Worm (Caenorhabditis elegans) whole organism, young adult: ENCODE results near the gene F46G10.2.

Experiments
- F23B12.7 ChIP-seq: sonication (generic microtip); optimal IDR thresholded peaks from 2 replicates; lab custom pipeline; 2017; ENCODE audit warnings: missing genetic modification characterization, mild to moderate bottlenecking, missing compliant biosample characterization, antibody characterized with exemption, moderate library complexity; ENCODE audit not compliant: insufficient read depth
- akir-1 ChIP-seq: fragments of 200-800 bp; sonication (Bioruptor generic); optimal IDR thresholded peaks from 2 replicates; lab custom pipeline; 2018; ENCODE audit warnings: mild to moderate bottlenecking, missing genetic modification characterization, moderate library complexity, missing compliant biosample characterization
- ama-1 ChIP-seq, 3 experiments: fragments of 150-350 bp in 1 of 3; sonication (generic microtip) in 2 of 3; optimal IDR thresholded peaks; 2 replicates each; lab custom pipeline; 2014 to 2018; ENCODE audit warnings: missing biosample characterization in 2 of 3, missing genetic modification characterization in 2 of 3, missing genetic modification reagents in 2 of 3
- cebp-2 ChIP-seq: fragments of 200-800 bp; sonication (Bioruptor generic); IDR thresholded peaks from 2 replicates; pipeline ENCODE4 v1.3.6; 2022; ENCODE audit warnings: missing genetic modification characterization, missing compliant biosample characterization
- madf-10 ChIP-seq: sonication (generic microtip); optimal IDR thresholded peaks from 2 replicates; lab custom pipeline; 2016; ENCODE audit warnings: mild to moderate bottlenecking, missing genetic modification characterization, missing compliant biosample characterization
- mes-4 ChIP-seq: sonication (generic microtip); optimal IDR thresholded peaks from 2 replicates; lab custom pipeline; 2016; ENCODE audit warnings: missing genotype, missing genetic modification characterization, missing compliant biosample characterization
- sdz-38 ChIP-seq: sonication (generic microtip); optimal IDR thresholded peaks from 2 replicates; lab custom pipeline; 2016; ENCODE audit warnings: missing genotype, missing genetic modification characterization, missing compliant biosample characterization
- snpc-4 ChIP-seq, 5 experiments: fragments of 150-350 bp in 1 of 5; sonication (generic microtip) in 4 of 5; optimal IDR thresholded peaks; 2 replicates each; lab custom pipeline; 2014 to 2018; ENCODE audit warnings: missing genetic modification characterization in 5 of 5, missing biosample characterization in 3 of 5, antibody characterized with exemption in 2 of 5, mild to moderate bottlenecking in 2 of 5, missing compliant biosample characterization in 2 of 5, missing genotype in 2 of 5, moderate library complexity in 2 of 5, missing genetic modification reagents in 1 of 5
- unc-130 ChIP-seq: sonication (generic microtip); optimal IDR thresholded peaks from 2 replicates; lab custom pipeline; 2016; ENCODE audit warnings: missing genetic modification reagents, missing genetic modification characterization, missing compliant biosample characterization
- unc-62 ChIP-seq: fragments of 150-350 bp; optimal IDR thresholded peaks from 2 replicates; lab custom pipeline; 2014; ENCODE audit warnings: missing biosample characterization, missing genetic modification reagents, missing genetic modification characterization
- zim-3 ChIP-seq: sonication (generic microtip); optimal IDR thresholded peaks from 2 replicates; lab custom pipeline; 2017; ENCODE audit warnings: mild to moderate bottlenecking, missing genetic modification characterization, moderate library complexity, missing compliant biosample characterization
- ztf-6 ChIP-seq: fragments of 200-800 bp; sonication (Bioruptor generic); IDR thresholded peaks from 2 replicates; pipeline ENCODE4 v1.3.6; 2022; ENCODE audit warnings: missing genetic modification reagents, missing genetic modification characterization, missing compliant biosample characterization

- TF ChIP-seq sdz-38 (tag; lab: Kevin White, UChicago) (no peak), madf-10 (tag; lab: Kevin White, UChicago) (no peak), ztf-6 (GFP tag; lab: Robert Waterston, UW) (no peak), akir-1 (GFP tag; lab: Kevin White, UChicago) (no peak), mes-4 (tag; lab: Kevin White, UChicago) (no peak), zim-3 (tag; lab: Kevin White, UChicago) (no peak), unc-62 (GFP tag; lab: Kevin White, UChicago) (no peak), F23B12.7 (tag; lab: Kevin White, UChicago) (no peak), ama-1 (optimal IDR thresholded peaks at IDR 0.05; lab: Kevin White, UChicago) (no peak), ama-1 (GFP tag; optimal IDR thresholded peaks at IDR 0.05; lab: Kevin White, UChicago) (no peak), snpc-4 (GFP tag; optimal IDR thresholded peaks at IDR 0.05; lab: Kevin White, UChicago) (no peak), snpc-4 (tag; optimal IDR thresholded peaks at IDR 0.05; lab: Kevin White, UChicago) (no peak), cebp-2 (GFP tag; lab: Robert Waterston, UW) (no peak), unc-130 (GFP tag; lab: Kevin White, UChicago) (no peak)
These were observed 43.9 kb upstream of the F46G10.2 start, which contains the start of gene phf-33 for ce11 chrX:13278876-13279275.
